Worm (Caenorhabditis elegans) whole organism, early embryonic: Measurements from ENCODE around the gene srh-290.

Source experiments
- ceh-36 ChIP-seq: sonication (generic microtip); optimal IDR thresholded peaks from 2 replicates; lab custom pipeline; 2016; ENCODE audit warnings: missing genetic modification characterization, inconsistent platforms, missing compliant biosample characterization
- flt-1 ChIP-seq: fragments of 200-800 bp; sonication (Bioruptor generic); IDR thresholded peaks from 2 replicates; pipeline ENCODE4 v1.3.6; 2022; ENCODE audit warnings: missing genetic modification characterization, missing compliant biosample characterization
- hmbx-1 ChIP-seq: sonication (generic microtip); optimal IDR thresholded peaks from 2 replicates; lab custom pipeline; 2016; ENCODE audit warnings: mild to moderate bottlenecking, missing genetic modification characterization, missing compliant biosample characterization

DNA sequence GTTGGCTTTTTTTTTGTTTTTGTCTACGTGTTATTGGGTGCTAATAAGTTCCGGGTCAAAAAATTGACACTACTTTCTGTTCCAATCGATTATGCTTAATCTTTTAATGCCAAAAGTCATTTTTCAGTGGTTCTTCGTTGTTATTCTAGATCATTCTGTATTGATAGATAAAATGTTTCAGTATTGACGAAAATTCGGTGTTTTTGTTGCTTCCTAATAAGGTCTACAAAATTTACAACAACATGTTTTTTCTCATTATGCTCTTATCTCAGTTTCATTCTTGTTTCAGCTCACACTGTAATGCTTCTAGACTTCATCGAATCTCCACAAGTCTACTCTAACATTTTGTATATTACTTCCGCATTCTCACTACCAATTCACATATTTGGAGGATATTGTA lies 41.1 kb downstream of the srh-290 start, which contains the start of gene srh-303:
- TF ChIP-seq flt-1 (no peak), ceh-36 (no peak), hmbx-1 (tag; lab: Kevin White, UChicago) (no peak)
